Worm (Caenorhabditis elegans) whole organism, young adult: ENCODE results near the gene sra-12.

Experiments
- B0019.2 ChIP-seq: fragments of 200-800 bp; sonication (Bioruptor generic); conservative IDR thresholded peaks from 2 replicates; pipeline ENCODE4 v1.3.6; 2022; ENCODE audit warnings: missing genetic modification reagents, missing genetic modification characterization, missing compliant biosample characterization
- C17E4.6 ChIP-seq: fragments of 200-800 bp; sonication (Bioruptor generic); IDR thresholded peaks from 2 replicates; pipeline ENCODE4 v1.3.6; 2022; ENCODE audit warnings: missing genetic modification reagents, missing genetic modification characterization, missing compliant biosample characterization
- F23B12.7 ChIP-seq: sonication (generic microtip); optimal IDR thresholded peaks from 2 replicates; lab custom pipeline; 2017; ENCODE audit warnings: missing genetic modification characterization, mild to moderate bottlenecking, missing compliant biosample characterization, antibody characterized with exemption, moderate library complexity; ENCODE audit not compliant: insufficient read depth
- F57A8.1 ChIP-seq: fragments of 200-800 bp; sonication (Bioruptor generic); optimal IDR thresholded peaks from 2 replicates; lab custom pipeline; 2018; ENCODE audit warnings: mild to moderate bottlenecking, missing genetic modification characterization, moderate library complexity, missing compliant biosample characterization
- F57C9.4 ChIP-seq: sonication (generic microtip); optimal IDR thresholded peaks from 2 replicates; lab custom pipeline; 2017; ENCODE audit warnings: mild to moderate bottlenecking, missing genetic modification characterization, missing compliant biosample characterization
- T07F8.4 ChIP-seq: sonication (generic microtip); optimal IDR thresholded peaks from 2 replicates; lab custom pipeline; 2016; ENCODE audit warnings: mild to moderate bottlenecking, missing genetic modification characterization, moderate library complexity, missing compliant biosample characterization
- T26A5.8 ChIP-seq: sonication (generic microtip); optimal IDR thresholded peaks from 2 replicates; lab custom pipeline; 2016; ENCODE audit warnings: missing genetic modification characterization, missing compliant biosample characterization
- Y67H2A.10 ChIP-seq: fragments of 200-800 bp; sonication (Bioruptor generic); conservative IDR thresholded peaks from 2 replicates; pipeline ENCODE4 v1.3.6; 2022; ENCODE audit warnings: missing genetic modification reagents, missing genetic modification characterization, missing compliant biosample characterization
- Y79H2A.3 ChIP-seq: fragments of 200-800 bp; sonication (Bioruptor generic); conservative IDR thresholded peaks from 2 replicates; pipeline ENCODE4 v1.3.6; 2022; ENCODE audit warnings: missing genetic modification reagents, missing genetic modification characterization, missing compliant biosample characterization
- ZK185.1 ChIP-seq: sonication (generic microtip); optimal IDR thresholded peaks from 2 replicates; lab custom pipeline; 2016; ENCODE audit warnings: mild to moderate bottlenecking, missing genetic modification characterization, missing compliant biosample characterization; ENCODE audit not compliant: poor library complexity, severe bottlenecking
- ama-1 ChIP-seq, 3 experiments: fragments of 150-350 bp in 1 of 3; sonication (generic microtip) in 2 of 3; optimal IDR thresholded peaks; 2 replicates each; lab custom pipeline; 2014 to 2018; ENCODE audit warnings: missing biosample characterization in 2 of 3, missing genetic modification characterization in 2 of 3, missing genetic modification reagents in 2 of 3
- atf-7 ChIP-seq: sonication (generic microtip); optimal IDR thresholded peaks from 2 replicates; lab custom pipeline; 2017; ENCODE audit warnings: mild to moderate bottlenecking, missing genetic modification characterization, missing compliant biosample characterization
- athp-1 ChIP-seq: sonication (generic microtip); optimal IDR thresholded peaks from 2 replicates; lab custom pipeline; 2017; ENCODE audit warnings: mild to moderate bottlenecking, missing genetic modification characterization, missing compliant biosample characterization
- attf-3 ChIP-seq: fragments of 200-800 bp; sonication (Bioruptor generic); conservative IDR thresholded peaks from 2 replicates; pipeline ENCODE4 v1.3.6; 2022; ENCODE audit warnings: missing genetic modification reagents, missing genetic modification characterization, missing compliant biosample characterization
- attf-5 ChIP-seq: fragments of 200-800 bp; sonication (Bioruptor generic); optimal IDR thresholded peaks from 2 replicates; lab custom pipeline; 2018; ENCODE audit warnings: mild to moderate bottlenecking, missing genetic modification characterization, missing compliant biosample characterization
- attf-6 ChIP-seq: fragments of 200-800 bp; sonication (Bioruptor generic); IDR thresholded peaks from 2 replicates; pipeline ENCODE4 v1.3.6; 2022; ENCODE audit warnings: missing genetic modification reagents, missing genetic modification characterization, missing compliant biosample characterization
- bed-1 ChIP-seq: fragments of 200-800 bp; sonication (Bioruptor generic); IDR thresholded peaks from 2 replicates; pipeline ENCODE4 v1.3.6; 2022; ENCODE audit warnings: missing genetic modification reagents, missing genetic modification characterization, missing compliant biosample characterization
- cebp-1 ChIP-seq, 2 experiments: fragments of 200-800 bp in 1 of 2; sonication (Bioruptor generic) in 1 of 2; sonication (generic microtip) in 1 of 2; IDR thresholded peaks in 1 of 2; optimal IDR thresholded peaks in 1 of 2; 2 replicates each; pipeline versions ENCODE4 v1.3.6 to Lab custom; 2017 to 2022; ENCODE audit warnings: missing compliant biosample characterization in 2 of 2, missing genetic modification characterization in 2 of 2, mild to moderate bottlenecking in 1 of 2, missing genetic modification reagents in 1 of 2, moderate library complexity in 1 of 2
- cebp-2 ChIP-seq: fragments of 200-800 bp; sonication (Bioruptor generic); IDR thresholded peaks from 2 replicates; pipeline ENCODE4 v1.3.6; 2022; ENCODE audit warnings: missing genetic modification characterization, missing compliant biosample characterization
- dox-1 ChIP-seq: fragments of 200-800 bp; sonication (Bioruptor generic); IDR thresholded peaks from 2 replicates; pipeline ENCODE4 v1.3.6; 2022; ENCODE audit warnings: missing genetic modification reagents, missing genetic modification characterization, missing compliant biosample characterization
- dpl-1 ChIP-seq: fragments of 150-350 bp; optimal IDR thresholded peaks from 2 replicates; lab custom pipeline; 2014; ENCODE audit warnings: missing biosample characterization, missing genetic modification reagents, missing genetic modification characterization
- efl-1 ChIP-seq: fragments of 150-350 bp; optimal IDR thresholded peaks from 2 replicates; lab custom pipeline; 2014; ENCODE audit warnings: missing biosample characterization, missing genetic modification reagents, missing genetic modification characterization
- ekl-4 ChIP-seq: fragments of 200-800 bp; sonication (Bioruptor generic); IDR thresholded peaks from 2 replicates; pipeline ENCODE4 v1.3.6; 2022; ENCODE audit warnings: missing genetic modification reagents, missing genetic modification characterization, missing compliant biosample characterization
- hlh-12 ChIP-seq: sonication (generic microtip); optimal IDR thresholded peaks from 2 replicates; lab custom pipeline; 2016; ENCODE audit warnings: missing genetic modification characterization, missing compliant biosample characterization
- lag-1 ChIP-seq: fragments of 200-800 bp; sonication (Bioruptor generic); IDR thresholded peaks from 2 replicates; pipeline ENCODE4 v1.3.6; 2022; ENCODE audit warnings: missing genetic modification reagents, missing genetic modification characterization, missing compliant biosample characterization
- let-607 ChIP-seq, 2 experiments: fragments of 200-800 bp in 1 of 2; sonication (Bioruptor generic) in 1 of 2; sonication (generic microtip) in 1 of 2; optimal IDR thresholded peaks; 2 replicates each; lab custom pipeline; 2016 to 2018; ENCODE audit warnings: mild to moderate bottlenecking in 2 of 2, missing compliant biosample characterization in 2 of 2, missing genetic modification characterization in 2 of 2, moderate library complexity in 2 of 2, missing genotype in 1 of 2
- lin-54 ChIP-seq: fragments of 200-800 bp; sonication (Bioruptor generic); optimal IDR thresholded peaks from 2 replicates; lab custom pipeline; 2018; ENCODE audit warnings: mild to moderate bottlenecking, missing genetic modification characterization, missing compliant biosample characterization
- lsl-1 ChIP-seq: fragments of 200-800 bp; sonication (Bioruptor generic); optimal IDR thresholded peaks from 2 replicates; lab custom pipeline; 2018; ENCODE audit warnings: mild to moderate bottlenecking, missing genetic modification characterization, moderate library complexity, missing compliant biosample characterization
- madf-3 ChIP-seq: fragments of 200-800 bp; sonication (Bioruptor generic); IDR thresholded peaks from 2 replicates; pipeline ENCODE4 v1.3.6; 2022; ENCODE audit warnings: missing genetic modification reagents, missing genetic modification characterization, missing compliant biosample characterization
- madf-6 ChIP-seq: fragments of 200-800 bp; sonication (Bioruptor generic); IDR thresholded peaks from 2 replicates; pipeline ENCODE4 v1.3.6; 2022; ENCODE audit warnings: missing genetic modification reagents, missing genetic modification characterization, missing compliant biosample characterization
- madf-8 ChIP-seq: fragments of 200-800 bp; sonication (Bioruptor generic); conservative IDR thresholded peaks from 2 replicates; pipeline ENCODE4 v1.3.6; 2022; ENCODE audit warnings: missing genetic modification reagents, missing genetic modification characterization, missing compliant biosample characterization
- nfyb-1 ChIP-seq: fragments of 200-800 bp; sonication (Bioruptor generic); IDR thresholded peaks from 2 replicates; pipeline ENCODE4 v1.3.6; 2022; ENCODE audit warnings: missing genetic modification reagents, missing genetic modification characterization, missing compliant biosample characterization
- nhr-179 ChIP-seq: sonication (generic microtip); optimal IDR thresholded peaks from 2 replicates; lab custom pipeline; 2016; ENCODE audit warnings: mild to moderate bottlenecking, missing genetic modification characterization, missing compliant biosample characterization
- nhr-80 ChIP-seq: sonication (generic microtip); optimal IDR thresholded peaks from 2 replicates; lab custom pipeline; 2016; ENCODE audit warnings: missing genetic modification characterization, missing compliant biosample characterization
- pbrm-1 ChIP-seq: fragments of 200-800 bp; sonication (Bioruptor generic); IDR thresholded peaks from 2 replicates; pipeline ENCODE4 v1.3.6; 2022; ENCODE audit warnings: missing genetic modification reagents, missing genetic modification characterization, missing compliant biosample characterization
- rpc-1 ChIP-seq, 2 experiments: fragments of 150-350 bp in 1 of 2; sonication (generic microtip) in 1 of 2; optimal IDR thresholded peaks; 2 replicates each; lab custom pipeline; 2014 to 2018; ENCODE audit warnings: missing biosample characterization in 1 of 2, missing genetic modification characterization in 1 of 2, missing genetic modification reagents in 1 of 2, missing genotype in 1 of 2
- snpc-1.1 ChIP-seq: sonication (generic microtip); optimal IDR thresholded peaks from 2 replicates; lab custom pipeline; 2017; ENCODE audit warnings: missing genetic modification characterization, mild to moderate bottlenecking, missing compliant biosample characterization, antibody characterized with exemption, moderate library complexity, missing genotype, missing genetic modification reagents; ENCODE audit not compliant: insufficient read depth
- snpc-1.3 ChIP-seq: sonication (generic microtip); optimal IDR thresholded peaks from 2 replicates; lab custom pipeline; 2017; ENCODE audit warnings: missing genetic modification characterization, mild to moderate bottlenecking, missing compliant biosample characterization, antibody characterized with exemption, moderate library complexity, missing genotype, missing genetic modification reagents; ENCODE audit not compliant: insufficient read depth
- snpc-3.4 ChIP-seq: sonication (generic microtip); optimal IDR thresholded peaks from 2 replicates; lab custom pipeline; 2017; ENCODE audit warnings: missing genetic modification characterization, mild to moderate bottlenecking, missing compliant biosample characterization, antibody characterized with exemption, moderate library complexity, missing genotype, missing genetic modification reagents
- snpc-4 ChIP-seq, 5 experiments: fragments of 150-350 bp in 1 of 5; sonication (generic microtip) in 4 of 5; optimal IDR thresholded peaks; 2 replicates each; lab custom pipeline; 2014 to 2018; ENCODE audit warnings: missing genetic modification characterization in 5 of 5, missing biosample characterization in 3 of 5, antibody characterized with exemption in 2 of 5, mild to moderate bottlenecking in 2 of 5, missing compliant biosample characterization in 2 of 5, missing genotype in 2 of 5, moderate library complexity in 2 of 5, missing genetic modification reagents in 1 of 5
- somi-1 ChIP-seq: fragments of 200-800 bp; sonication (Bioruptor generic); optimal IDR thresholded peaks from 2 replicates; lab custom pipeline; 2018; ENCODE audit warnings: mild to moderate bottlenecking, missing genetic modification characterization, missing compliant biosample characterization
- unc-130 ChIP-seq: sonication (generic microtip); optimal IDR thresholded peaks from 2 replicates; lab custom pipeline; 2016; ENCODE audit warnings: missing genetic modification reagents, missing genetic modification characterization, missing compliant biosample characterization
- unc-62 ChIP-seq: fragments of 150-350 bp; optimal IDR thresholded peaks from 2 replicates; lab custom pipeline; 2014; ENCODE audit warnings: missing biosample characterization, missing genetic modification reagents, missing genetic modification characterization
- xnd-1 ChIP-seq: sonication (generic microtip); optimal IDR thresholded peaks from 2 replicates; lab custom pipeline; 2016; ENCODE audit warnings: missing genotype, missing genetic modification reagents, missing genetic modification characterization, missing compliant biosample characterization
- ztf-18 ChIP-seq: sonication (generic microtip); optimal IDR thresholded peaks from 2 replicates; lab custom pipeline; 2016; ENCODE audit warnings: missing genotype, mild to moderate bottlenecking, missing genetic modification characterization, missing compliant biosample characterization

Gene sra-12

ce11 chrII:10872541-10872940, 31.7 kb downstream of the sra-12 start, which contains the start of the genes cyn-4 and copz-1 (continued):
- TF ChIP-seq nhr-179 = no peak
- TF ChIP-seq nhr-80 (tag; lab: Kevin White, UChicago) = peak; percentile 21
- TF ChIP-seq hlh-12 (tag; lab: Kevin White, UChicago) = no peak
- TF ChIP-seq snpc-1.3 (tag; lab: Kevin White, UChicago) = peak; percentile 43
- TF ChIP-seq lin-54 (GFP tag; lab: Kevin White, UChicago) = peak; percentile 59
- peak; percentile 75; the same call in 1 of the 2 replicates for TF ChIP-seq madf-6 (GFP tag; lab: Robert Waterston, UW)
- TF ChIP-seq Y67H2A.10 (GFP tag; lab: Robert Waterston, UW) = 0 out of 2 replicates have a peak, but pooled peaks have one; percentile 42
- no peak for TF ChIP-seq snpc-1.1 (tag; lab: Kevin White, UChicago)
- TF ChIP-seq F57C9.4 (tag; lab: Kevin White, UChicago) = no peak
- no peak for TF ChIP-seq somi-1 (GFP tag; lab: Kevin White, UChicago)
- no peak for TF ChIP-seq ama-1 (optimal IDR thresholded peaks at IDR 0.05; lab: Kevin White, UChicago)
- TF ChIP-seq ama-1 (GFP tag; optimal IDR thresholded peaks at IDR 0.05; lab: Kevin White, UChicago) = no peak
- no peak for TF ChIP-seq madf-3 (GFP tag; lab: Robert Waterston, UW)
- TF ChIP-seq athp-1 (tag; lab: Kevin White, UChicago) = peak; percentile 87
- TF ChIP-seq xnd-1 (tag; lab: Kevin White, UChicago) = peak; percentile 34
- TF ChIP-seq ztf-18 (tag; lab: Kevin White, UChicago) = peak; percentile 6
- peak; percentile 84 for TF ChIP-seq B0019.2 (GFP tag; lab: Robert Waterston, UW)
- TF ChIP-seq cebp-1 (GFP tag; IDR thresholded peaks at IDR 0.05; lab: Robert Waterston, UW) = peak; percentile 22; the same call in 1 of the 2 replicates
- peak; percentile 73 for TF ChIP-seq cebp-1 (tag; optimal IDR thresholded peaks at IDR 0.05; lab: Kevin White, UChicago)
- peak; percentile 13 for TF ChIP-seq snpc-4 (GFP tag; optimal IDR thresholded peaks at IDR 0.05; lab: Kevin White, UChicago)
- peak in 3 of 4 experiments; percentile 24 to 51 (median 47) for TF ChIP-seq snpc-4 (tag; optimal IDR thresholded peaks at IDR 0.05; lab: Kevin White, UChicago)
- TF ChIP-seq let-607 (tag; optimal IDR thresholded peaks at IDR 0.05; lab: Kevin White, UChicago) = peak in 1 of 2 experiments; percentile 72
- no peak for TF ChIP-seq bed-1 (GFP tag; lab: Robert Waterston, UW)
- no peak for TF ChIP-seq unc-62 (GFP tag; lab: Kevin White, UChicago)
- no peak; the same call in 1 of the 2 replicates for TF ChIP-seq nfyb-1
- peak; percentile 83 for TF ChIP-seq unc-130
- TF ChIP-seq attf-5 (GFP tag; lab: Kevin White, UChicago) = peak; percentile 88
- no peak for TF ChIP-seq rpc-1 (optimal IDR thresholded peaks at IDR 0.05; lab: Kevin White, UChicago)
- no peak for TF ChIP-seq rpc-1 (tag; optimal IDR thresholded peaks at IDR 0.05; lab: Kevin White, UChicago)
- TF ChIP-seq dpl-1 (GFP tag; lab: Kevin White, UChicago) = peak; percentile 35
- TF ChIP-seq atf-7 (tag; lab: Kevin White, UChicago) = no peak
- peak; percentile 70 for TF ChIP-seq lsl-1 (GFP tag; lab: Kevin White, UChicago)
- 0 out of 2 replicates have a peak, but pooled peaks have one; percentile 37 for TF ChIP-seq ekl-4 (GFP tag; lab: Robert Waterston, UW)
- TF ChIP-seq lag-1 = no peak
- TF ChIP-seq F23B12.7 (tag; lab: Kevin White, UChicago) = peak; percentile 6
- TF ChIP-seq C17E4.6 (GFP tag; lab: Robert Waterston, UW) = no peak
- no peak for TF ChIP-seq T26A5.8 (tag; lab: Kevin White, UChicago)
- no peak for TF ChIP-seq T07F8.4 (tag; lab: Kevin White, UChicago)
- TF ChIP-seq pbrm-1 (GFP tag; lab: Robert Waterston, UW) = no peak
- TF ChIP-seq snpc-3.4 (tag; lab: Kevin White, UChicago) = peak; percentile 61
- TF ChIP-seq ZK185.1 = peak; percentile 82
- 0 out of 2 replicates have a peak, but pooled peaks have one; percentile 47 for TF ChIP-seq attf-3 (GFP tag; lab: Robert Waterston, UW)
- peak; percentile 84 for TF ChIP-seq dox-1 (GFP tag; lab: Robert Waterston, UW)
- TF ChIP-seq cebp-2 (GFP tag; lab: Robert Waterston, UW) = no peak
- TF ChIP-seq F57A8.1 (GFP tag; lab: Kevin White, UChicago) = no peak
- no peak for TF ChIP-seq Y79H2A.3 (GFP tag; lab: Robert Waterston, UW)
- TF ChIP-seq madf-8 (GFP tag; lab: Robert Waterston, UW) = peak; percentile 39; the same call in 1 of the 2 replicates
- peak; percentile 40 for TF ChIP-seq efl-1 (GFP tag; lab: Kevin White, UChicago)
- no peak for TF ChIP-seq attf-6 (GFP tag; lab: Robert Waterston, UW)
